Fruit fly (Drosophila melanogaster): ENCODE measurements around the gene Ccm3.

Gene Ccm3

dm6 chr3R:15342926-15343685, 28.7 kb upstream of the Ccm3 start, which contains the start of gene Nagk (continued):
- peak; percentile 9 to 72 for TF ChIP-seq chif (GFP tag; optimal IDR thresholded peaks at IDR 0.05)
- TF ChIP-seq CG1024 (GFP tag; IDR thresholded peaks at IDR 0.05), result peak; percentile 22; the same call in 1 of the 2 replicates
- peak; percentile 6 for TF ChIP-seq Atf3 (GFP tag; optimal IDR thresholded peaks at IDR 0.05)
- peak; percentile 29 for TF ChIP-seq CG14441 (GFP tag; IDR thresholded peaks at IDR 0.05)
- TF ChIP-seq hbn (GFP tag; IDR thresholded peaks at IDR 0.05; ENCODE audit: partially characterized antibody), result no peak
- peak; percentile 52 for TF ChIP-seq CG13424 (tag; optimal IDR thresholded peaks at IDR 0.05)
- TF ChIP-seq CrebB (tag; optimal IDR thresholded peaks at IDR 0.05), result peak; percentile 40
- TF ChIP-seq CG9609 (GFP tag; optimal IDR thresholded peaks at IDR 0.05), result peak; percentile 25
- peak; percentile 67 for TF ChIP-seq CG10543 (GFP tag; optimal IDR thresholded peaks at IDR 0.05)
- no peak for TF ChIP-seq schlank (tag; optimal IDR thresholded peaks at IDR 0.05)
- TF ChIP-seq pros (GFP tag; optimal IDR thresholded peaks at IDR 0.05), result no peak
- peak; percentile 28 for TF ChIP-seq Blimp-1 (GFP tag; optimal IDR thresholded peaks at IDR 0.05)
- TF ChIP-seq CG8765 (GFP tag; IDR thresholded peaks at IDR 0.05), result no peak
- TF ChIP-seq ro (GFP tag; IDR thresholded peaks at IDR 0.05), result no peak
- peak; percentile 18 for TF ChIP-seq CG5180 (GFP tag; optimal IDR thresholded peaks at IDR 0.05)
- TF ChIP-seq CG10979 (tag; optimal IDR thresholded peaks at IDR 0.05), result peak; percentile 59
- no peak for TF ChIP-seq eyg (GFP tag; optimal IDR thresholded peaks at IDR 0.05)
- TF ChIP-seq CG8478 (optimal IDR thresholded peaks at IDR 0.05), result no peak
- TF ChIP-seq ERR (GFP tag; optimal IDR thresholded peaks at IDR 0.05), result no peak
- TF ChIP-seq fru (optimal IDR thresholded peaks at IDR 0.05), result no peak
- TF ChIP-seq Sry-β (GFP tag; optimal IDR thresholded peaks at IDR 0.05), result no peak
- TF ChIP-seq Xbp1 (GFP tag; optimal IDR thresholded peaks at IDR 0.05), result peak; percentile 64
- no peak for TF ChIP-seq CG16779 (GFP tag; IDR thresholded peaks at IDR 0.05)
- TF ChIP-seq Sin3A (optimal IDR thresholded peaks at IDR 0.05), result no peak
- no peak for TF ChIP-seq jing (GFP tag; optimal IDR thresholded peaks at IDR 0.05)
- peak; percentile 59 for TF ChIP-seq ind (GFP tag; optimal IDR thresholded peaks at IDR 0.05)
- TF ChIP-seq en (GFP tag; optimal IDR thresholded peaks at IDR 0.05), result no peak
- no peak for TF ChIP-seq pfk (GFP tag; optimal IDR thresholded peaks at IDR 0.05)
- TF ChIP-seq CG17361 (GFP tag; IDR thresholded peaks at IDR 0.05), result peak; percentile 88
- no peak for TF ChIP-seq NC2α (GFP tag; optimal IDR thresholded peaks at IDR 0.05)
- TF ChIP-seq CG1603 (tag; optimal IDR thresholded peaks at IDR 0.05), result peak; percentile 48
- TF ChIP-seq Trl (optimal IDR thresholded peaks at IDR 0.05), result no peak
- TF ChIP-seq Trl (GFP tag; optimal IDR thresholded peaks at IDR 0.05), result peak; percentile 37
- no peak for TF ChIP-seq CG12299 (tag; optimal IDR thresholded peaks at IDR 0.05)
- TF ChIP-seq Deaf1 (tag; optimal IDR thresholded peaks at IDR 0.05), result peak; percentile 50
- TF ChIP-seq Antp (GFP tag; optimal IDR thresholded peaks at IDR 0.05), result peak; percentile 20
- no peak for TF ChIP-seq Fer3 (tag; optimal IDR thresholded peaks at IDR 0.05)
- 0 out of 2 replicates have a peak, but pooled peaks have one; percentile 5 for TF ChIP-seq dati (GFP tag; IDR thresholded peaks at IDR 0.05)
- TF ChIP-seq CG14965 (GFP tag; optimal IDR thresholded peaks at IDR 0.05; ENCODE audit: borderline replicate concordance), result no peak
- TF ChIP-seq GATAe (GFP tag; conservative IDR thresholded peaks at IDR 0.05), result no peak
- no peak for TF ChIP-seq CG7271 (tag; optimal IDR thresholded peaks at IDR 0.05)
- no peak; the same call in 1 of the 2 replicates for TF ChIP-seq Rx (GFP tag; IDR thresholded peaks at IDR 0.05)
- TF ChIP-seq CG12236 (GFP tag; optimal IDR thresholded peaks at IDR 0.05), result no peak
- no peak for TF ChIP-seq CG4282 (GFP tag; optimal IDR thresholded peaks at IDR 0.05)
- no peak for TF ChIP-seq psq (GFP tag; optimal IDR thresholded peaks at IDR 0.05)
- peak; percentile 39 for TF ChIP-seq CG13894 (tag; optimal IDR thresholded peaks at IDR 0.05)
- TF ChIP-seq jumu (GFP tag; optimal IDR thresholded peaks at IDR 0.05), result no peak
- TF ChIP-seq cato (GFP tag; optimal IDR thresholded peaks at IDR 0.05; ENCODE audit: borderline replicate concordance), result peak; percentile 41
